Fruit fly (Drosophila melanogaster): ENCODE data around the gene CG4751.

The CG4751 gene

dm6 chr2L:11113011-11113528 is 17.5 kb upstream of the CG4751 start, which contains the start of gene Idua (continued):
- TF ChIP-seq Trl (optimal IDR thresholded peaks at IDR 0.05) (no peak), Trl (GFP tag; optimal IDR thresholded peaks at IDR 0.05) (no peak), CG31224 (GFP tag; IDR thresholded peaks at IDR 0.05) (0 out of 2 replicates have a peak, but pooled peaks have one; percentile 30), Hmr (GFP tag; optimal IDR thresholded peaks at IDR 0.05) (peak; percentile 91), Fer1 (GFP tag; optimal IDR thresholded peaks at IDR 0.05) (peak; percentile 89), psq (GFP tag; optimal IDR thresholded peaks at IDR 0.05) (peak; percentile 37), CG18599 (GFP tag; optimal IDR thresholded peaks at IDR 0.05) (peak; percentile 91), Blimp-1 (GFP tag; optimal IDR thresholded peaks at IDR 0.05) (no peak), CG8359 (GFP tag; optimal IDR thresholded peaks at IDR 0.05; ENCODE audit: borderline replicate concordance) (no peak), Rfx (GFP tag; IDR thresholded peaks at IDR 0.05) (peak; percentile 70; the same call in 1 of the 2 replicates), wdn (GFP tag; IDR thresholded peaks at IDR 0.05) (no peak), CG10543 (GFP tag; optimal IDR thresholded peaks at IDR 0.05) (peak; percentile 81), CG17802 (tag; optimal IDR thresholded peaks at IDR 0.05) (no peak), ato (GFP tag; IDR thresholded peaks at IDR 0.05; ENCODE audit: partially characterized antibody) (no peak), CG10366 (GFP tag; IDR thresholded peaks at IDR 0.05) (peak; percentile 25; the same call in 1 of the 2 replicates), eyg (GFP tag; optimal IDR thresholded peaks at IDR 0.05) (no peak), sens-2 (GFP tag; IDR thresholded peaks at IDR 0.05) (no peak), CG7357 (GFP tag; IDR thresholded peaks at IDR 0.05) (peak; percentile 60; the same call in 1 of the 3 replicates), CG6654 (GFP tag; optimal IDR thresholded peaks at IDR 0.05) (peak; percentile 2), btn (GFP tag; optimal IDR thresholded peaks at IDR 0.05) (no peak), CG1233 (GFP tag; optimal IDR thresholded peaks at IDR 0.05) (peak; percentile 58), NfI (GFP tag; optimal IDR thresholded peaks at IDR 0.05) (peak; percentile 69), luna (GFP tag; optimal IDR thresholded peaks at IDR 0.05) (no peak), CG9215 (GFP tag; IDR thresholded peaks at IDR 0.05) (peak; percentile 71), Deaf1 (tag; optimal IDR thresholded peaks at IDR 0.05) (no peak), Chrac-16 (GFP tag; optimal IDR thresholded peaks at IDR 0.05) (peak; percentile 39), PHDP (tag; optimal IDR thresholded peaks at IDR 0.05) (peak; percentile 76), CG30020 (tag; optimal IDR thresholded peaks at IDR 0.05) (peak; percentile 13), grau (tag; optimal IDR thresholded peaks at IDR 0.05) (peak; percentile 83), CG17385 (GFP tag; optimal IDR thresholded peaks at IDR 0.05) (peak; percentile 73), CG15073 (GFP tag; optimal IDR thresholded peaks at IDR 0.05) (no peak), lola (GFP tag; optimal IDR thresholded peaks at IDR 0.05) (peak in 1 of 3 experiments; percentile 36), her (GFP tag; optimal IDR thresholded peaks at IDR 0.05) (no peak), CG7271 (tag; optimal IDR thresholded peaks at IDR 0.05) (no peak), Gsc (GFP tag; IDR thresholded peaks at IDR 0.05) (0 out of 2 replicates have a peak, but pooled peaks have one; percentile 7), CG9876 (GFP tag; optimal IDR thresholded peaks at IDR 0.05) (no peak), CG15479 (GFP tag; optimal IDR thresholded peaks at IDR 0.05) (no peak), CG33213 (GFP tag; optimal IDR thresholded peaks at IDR 0.05) (no peak), CG7786 (GFP tag; optimal IDR thresholded peaks at IDR 0.05) (no peak), croc (GFP tag; conservative IDR thresholded peaks at IDR 0.05) (peak; percentile 60; the same call in 2 of the 3 replicates), CG3995 (GFP tag; optimal IDR thresholded peaks at IDR 0.05) (no peak), gsb (GFP tag; IDR thresholded peaks at IDR 0.05) (peak; percentile 40; the same call in 1 of the 2 replicates), Sox102F (GFP tag; optimal IDR thresholded peaks at IDR 0.05) (no peak), CG2202 (tag; optimal IDR thresholded peaks at IDR 0.05) (peak; percentile 13), CG43689 (GFP tag; IDR thresholded peaks at IDR 0.05) (no peak), CG6254 (GFP tag; optimal IDR thresholded peaks at IDR 0.05) (peak; percentile 70), dysf (GFP tag; IDR thresholded peaks at IDR 0.05) (peak; percentile 66; the same call in 2 of the 3 replicates), tgo (GFP tag; IDR thresholded peaks at IDR 0.05) (peak; percentile 57), CG4854 (GFP tag; optimal IDR thresholded peaks at IDR 0.05) (peak; percentile 7), az2 (GFP tag; optimal IDR thresholded peaks at IDR 0.05) (peak; percentile 58)

Measured in whole organism, embryonic.